Fruit fly (Drosophila melanogaster): ENCODE measurements around the gene CG33771.

CG33771 gene

dm6 chr3L:22665110-22665509, 15.9 kb downstream of the CG33771 start (continued):
- TF ChIP-seq Hmr (GFP tag; optimal IDR thresholded peaks at IDR 0.05) (no peak), en (GFP tag; optimal IDR thresholded peaks at IDR 0.05) (no peak), rib (GFP tag; IDR thresholded peaks at IDR 0.05) (no peak), CG31441 (GFP tag; IDR thresholded peaks at IDR 0.05) (0 out of 2 replicates have a peak, but pooled peaks have one; percentile 21), Lhr (GFP tag; optimal IDR thresholded peaks at IDR 0.05) (no peak), Bdp1 (GFP tag; optimal IDR thresholded peaks at IDR 0.05) (no peak), corto (GFP tag; optimal IDR thresholded peaks at IDR 0.05) (no peak), dmrt99B (tag; optimal IDR thresholded peaks at IDR 0.05) (peak; percentile 30), Doc2 (GFP tag; IDR thresholded peaks at IDR 0.05) (no peak), caup (GFP tag; optimal IDR thresholded peaks at IDR 0.05; ENCODE audit: severe bottlenecking) (no peak), sr (GFP tag; IDR thresholded peaks at IDR 0.05) (no peak), CG15479 (GFP tag; optimal IDR thresholded peaks at IDR 0.05) (no peak), D19B (GFP tag; optimal IDR thresholded peaks at IDR 0.05) (no peak), CG1602 (GFP tag; optimal IDR thresholded peaks at IDR 0.05) (peak; percentile 19), Gug (GFP tag; IDR thresholded peaks at IDR 0.05) (no peak), HLH3B (GFP tag; IDR thresholded peaks at IDR 0.05) (0 out of 2 replicates have a peak, but pooled peaks have one; percentile 17), zfh1 (GFP tag; IDR thresholded peaks at IDR 0.05) (peak; percentile 55; the same call in 1 of the 3 replicates), mam (GFP tag; optimal IDR thresholded peaks at IDR 0.05) (no peak), CG5953 (GFP tag; IDR thresholded peaks at IDR 0.05) (no peak), chif (GFP tag; optimal IDR thresholded peaks at IDR 0.05) (peak in 1 of 2 experiments; percentile 4), Rfx (GFP tag; IDR thresholded peaks at IDR 0.05) (0 out of 2 replicates have a peak, but pooled peaks have one; percentile 6), amos (GFP tag; IDR thresholded peaks at IDR 0.05; ENCODE audit: partially characterized antibody) (no peak), NC2α (GFP tag; optimal IDR thresholded peaks at IDR 0.05) (no peak), slbo (GFP tag; IDR thresholded peaks at IDR 0.05) (peak; percentile 49), CG1024 (GFP tag; IDR thresholded peaks at IDR 0.05) (0 out of 2 replicates have a peak, but pooled peaks have one; percentile 5), CG9817 (tag; optimal IDR thresholded peaks at IDR 0.05) (no peak), Hand (GFP tag; optimal IDR thresholded peaks at IDR 0.05) (no peak), org-1 (GFP tag; optimal IDR thresholded peaks at IDR 0.05) (peak; percentile 3), btn (GFP tag; optimal IDR thresholded peaks at IDR 0.05) (no peak), sd (tag; optimal IDR thresholded peaks at IDR 0.05) (no peak), p53 (GFP tag; optimal IDR thresholded peaks at IDR 0.05) (no peak), CG12219 (GFP tag; optimal IDR thresholded peaks at IDR 0.05) (peak; percentile 33), lbe (GFP tag; optimal IDR thresholded peaks at IDR 0.05) (no peak), CG4820 (GFP tag; optimal IDR thresholded peaks at IDR 0.05) (peak; percentile 37), Sry-δ (GFP tag; optimal IDR thresholded peaks at IDR 0.05) (no peak), wek (GFP tag; optimal IDR thresholded peaks at IDR 0.05) (no peak), Hr51 (GFP tag; optimal IDR thresholded peaks at IDR 0.05) (peak in 1 of 2 experiments; percentile 32), da (GFP tag; optimal IDR thresholded peaks at IDR 0.05) (no peak), odd (GFP tag; optimal IDR thresholded peaks at IDR 0.05) (no peak), eve (GFP tag; optimal IDR thresholded peaks at IDR 0.05) (peak in 1 of 2 experiments; percentile 40), Oli (tag; optimal IDR thresholded peaks at IDR 0.05) (peak; percentile 50), CG14014 (GFP tag; IDR thresholded peaks at IDR 0.05) (no peak), luna (GFP tag; optimal IDR thresholded peaks at IDR 0.05) (no peak), br (optimal IDR thresholded peaks at IDR 0.05) (no peak), az2 (GFP tag; optimal IDR thresholded peaks at IDR 0.05) (peak; percentile 33), CG34224 (GFP tag; IDR thresholded peaks at IDR 0.05; ENCODE audit: partially characterized antibody) (no peak), Atf3 (GFP tag; optimal IDR thresholded peaks at IDR 0.05) (no peak), gro (GFP tag; optimal IDR thresholded peaks at IDR 0.05) (no peak), fd64A (GFP tag; optimal IDR thresholded peaks at IDR 0.05) (no peak), Hsf (GFP tag; optimal IDR thresholded peaks at IDR 0.05) (peak; percentile 17), bsh (GFP tag; optimal IDR thresholded peaks at IDR 0.05) (peak in 1 of 2 experiments; percentile 57)
